Fruit fly (Drosophila melanogaster): ENCODE data around the gene CG6283.

dm6 chr3R:27026009-27026408, 4.8 kb upstream of the CG6283 start, which contains the start of gene CG6271:
- TF ChIP-seq ovo (GFP tag; optimal IDR thresholded peaks at IDR 0.05) (no peak), cic (GFP tag; optimal IDR thresholded peaks at IDR 0.05) (no peak), CG14711 (tag; optimal IDR thresholded peaks at IDR 0.05) (no peak), CG12768 (GFP tag; optimal IDR thresholded peaks at IDR 0.05) (no peak)

All from whole organism, adult.